Fruit fly (Drosophila melanogaster): ENCODE results near the gene Qtzl.
A peak's percentile ranks its signal among the peaks of the same experiment; 100 is the strongest.

Gene Qtzl

DNA sequence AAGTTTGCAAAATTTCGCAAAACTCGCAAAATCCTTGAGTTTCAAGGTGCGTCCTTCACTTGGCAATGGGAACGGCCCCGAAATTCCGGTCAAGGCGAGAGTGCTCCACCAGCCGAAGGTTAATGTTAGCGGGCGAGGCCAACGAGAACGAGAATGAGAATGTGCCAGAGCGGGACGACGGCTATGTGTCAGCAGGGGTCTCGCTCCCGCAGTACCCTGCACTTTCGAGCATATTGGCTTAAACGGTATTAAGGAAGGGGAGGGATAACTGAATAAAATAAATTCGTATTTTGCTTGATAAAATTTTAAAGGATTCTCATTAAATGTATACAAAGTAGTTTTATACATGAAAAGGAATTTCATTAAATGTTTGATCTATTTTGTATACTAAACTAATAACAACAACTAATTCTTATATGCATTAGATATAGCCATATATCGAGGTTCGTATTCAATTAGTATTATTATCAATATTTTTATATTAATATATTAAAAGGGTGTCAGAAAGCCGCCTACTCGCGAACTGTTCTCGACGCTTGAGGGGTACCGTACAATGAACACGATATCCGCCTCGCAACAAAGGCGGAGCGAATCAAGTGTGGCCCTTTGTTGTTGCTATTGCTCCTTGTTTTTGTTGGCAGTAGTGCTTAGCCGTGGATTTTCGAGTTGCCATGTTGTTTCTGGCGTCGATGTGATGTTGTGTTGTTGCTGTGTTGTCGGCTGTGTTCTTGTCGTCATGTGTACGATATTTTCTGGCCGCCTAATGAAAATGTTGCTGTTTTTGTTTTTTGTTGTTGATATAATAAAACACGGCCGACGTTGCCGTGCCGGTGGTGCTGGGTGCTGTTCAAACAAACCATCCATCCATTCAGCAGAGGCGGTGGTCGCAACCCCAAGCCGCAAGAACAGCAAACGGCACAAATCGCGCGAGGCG lies 11.1 kb downstream of the Qtzl start (continued):
- TF ChIP-seq Pdp1 (GFP tag; optimal IDR thresholded peaks at IDR 0.05): peak in 1 of 2 experiments; percentile 83
- TF ChIP-seq CG8478 (optimal IDR thresholded peaks at IDR 0.05): peak; percentile 52
- TF ChIP-seq CG18599 (GFP tag; optimal IDR thresholded peaks at IDR 0.05): peak; percentile 96
- TF ChIP-seq wor (GFP tag; IDR thresholded peaks at IDR 0.05): no peak
- no peak for TF ChIP-seq Aef1 (GFP tag; IDR thresholded peaks at IDR 0.05)
- peak; percentile 92 for TF ChIP-seq twi (tag; optimal IDR thresholded peaks at IDR 0.05)
- peak; percentile 92 for TF ChIP-seq croc (GFP tag; conservative IDR thresholded peaks at IDR 0.05)
- TF ChIP-seq tx (GFP tag; optimal IDR thresholded peaks at IDR 0.05): peak; percentile 55
- peak; percentile 18 for TF ChIP-seq disco-r (GFP tag; optimal IDR thresholded peaks at IDR 0.05)
- no peak for TF ChIP-seq CG15479 (GFP tag; optimal IDR thresholded peaks at IDR 0.05)
- peak; percentile 97 for TF ChIP-seq CG10209 (GFP tag; optimal IDR thresholded peaks at IDR 0.05)
- peak; percentile 58 for TF ChIP-seq pnt (GFP tag; optimal IDR thresholded peaks at IDR 0.05)
- peak; percentile 89 for TF ChIP-seq salm (tag; optimal IDR thresholded peaks at IDR 0.05)
- TF ChIP-seq Fer2 (tag; optimal IDR thresholded peaks at IDR 0.05): peak; percentile 86
- peak; percentile 86 for TF ChIP-seq CG3407 (GFP tag; optimal IDR thresholded peaks at IDR 0.05)
- peak; percentile 65 to 75 for TF ChIP-seq chif (GFP tag; optimal IDR thresholded peaks at IDR 0.05)
- no peak for TF ChIP-seq stwl (tag; optimal IDR thresholded peaks at IDR 0.05)
- TF ChIP-seq Meics (GFP tag; optimal IDR thresholded peaks at IDR 0.05): peak; percentile 97
- peak; percentile 81 for TF ChIP-seq CG7271 (tag; optimal IDR thresholded peaks at IDR 0.05)
- TF ChIP-seq Hey (tag; optimal IDR thresholded peaks at IDR 0.05): peak; percentile 31
- TF ChIP-seq CG14710 (tag; optimal IDR thresholded peaks at IDR 0.05): peak; percentile 97
- TF ChIP-seq CG17186 (GFP tag; optimal IDR thresholded peaks at IDR 0.05): peak; percentile 42
- TF ChIP-seq scrt (GFP tag; optimal IDR thresholded peaks at IDR 0.05): no peak
- peak; percentile 96 for TF ChIP-seq D19B (GFP tag; optimal IDR thresholded peaks at IDR 0.05)
- TF ChIP-seq CG10366 (GFP tag; IDR thresholded peaks at IDR 0.05): no peak
- TF ChIP-seq CoRest (tag; optimal IDR thresholded peaks at IDR 0.05): peak; percentile 99
- no peak for TF ChIP-seq CG6175 (GFP tag; IDR thresholded peaks at IDR 0.05)
- TF ChIP-seq zfh1 (GFP tag; IDR thresholded peaks at IDR 0.05): no peak
- TF ChIP-seq CG13424 (tag; optimal IDR thresholded peaks at IDR 0.05): peak; percentile 98
- TF ChIP-seq HmgZ (tag; optimal IDR thresholded peaks at IDR 0.05): no peak
- peak; percentile 90 for TF ChIP-seq cato (GFP tag; optimal IDR thresholded peaks at IDR 0.05; ENCODE audit: borderline replicate concordance)
- TF ChIP-seq caup (GFP tag; optimal IDR thresholded peaks at IDR 0.05; ENCODE audit: severe bottlenecking): peak; percentile 94
- peak; percentile 58 for TF ChIP-seq CG1603 (tag; optimal IDR thresholded peaks at IDR 0.05)
- TF ChIP-seq ham (GFP tag; IDR thresholded peaks at IDR 0.05): no peak
- peak; percentile 90 for TF ChIP-seq CG10462 (GFP tag; optimal IDR thresholded peaks at IDR 0.05)
- TF ChIP-seq CG2875 (GFP tag; optimal IDR thresholded peaks at IDR 0.05): peak; percentile 88
- no peak for TF ChIP-seq Xrp1 (GFP tag; IDR thresholded peaks at IDR 0.05)
- TF ChIP-seq CG4328 (GFP tag; optimal IDR thresholded peaks at IDR 0.05): peak; percentile 94
- peak; percentile 97 for TF ChIP-seq Fer1 (GFP tag; optimal IDR thresholded peaks at IDR 0.05)
- TF ChIP-seq CG9437 (GFP tag; optimal IDR thresholded peaks at IDR 0.05): peak; percentile 95
- TF ChIP-seq ato (GFP tag; IDR thresholded peaks at IDR 0.05; ENCODE audit: partially characterized antibody): no peak
- peak; percentile 91 for TF ChIP-seq CG4820 (GFP tag; optimal IDR thresholded peaks at IDR 0.05)
- TF ChIP-seq B-H1 (GFP tag; IDR thresholded peaks at IDR 0.05): no peak
- peak; percentile 81 for TF ChIP-seq CG18476 (GFP tag; optimal IDR thresholded peaks at IDR 0.05)
- TF ChIP-seq unpg (GFP tag; optimal IDR thresholded peaks at IDR 0.05): peak; percentile 93
- TF ChIP-seq Oli (tag; optimal IDR thresholded peaks at IDR 0.05): peak; percentile 97
- peak; percentile 26 for TF ChIP-seq pb (GFP tag; optimal IDR thresholded peaks at IDR 0.05)
- TF ChIP-seq CG12942 (GFP tag; optimal IDR thresholded peaks at IDR 0.05): peak; percentile 82

Data from whole organism, embryonic.